Worm (Caenorhabditis elegans): ENCODE measurements around the gene gpx-6.

The gpx-6 gene

ce11 chrIV:8252856-8253255 is 30.9 kb downstream of the gpx-6 start:
- peak; percentile 98 for TF ChIP-seq flt-1 (GFP tag; IDR thresholded peaks at IDR 0.05)
- peak; percentile 96 for TF ChIP-seq T22C8.4 (GFP tag; IDR thresholded peaks at IDR 0.05)
- TF ChIP-seq tab-1 (GFP tag; IDR thresholded peaks at IDR 0.05), result peak; percentile 98
- TF ChIP-seq ztf-23 (GFP tag; IDR thresholded peaks at IDR 0.05), result peak; percentile 95
- peak; percentile 96 for TF ChIP-seq ref-1 (GFP tag; conservative IDR thresholded peaks at IDR 0.05)
- peak; percentile 96 for TF ChIP-seq cog-1 (tag; optimal IDR thresholded peaks at IDR 0.05)
- TF ChIP-seq ztf-29 (GFP tag; IDR thresholded peaks at IDR 0.05), result peak; percentile 94
- TF ChIP-seq med-1 (GFP tag; optimal IDR thresholded peaks at IDR 0.05; ENCODE audit: insufficient read depth), result peak; percentile 76
- peak; percentile 90 for TF ChIP-seq klf-2 (GFP tag; conservative IDR thresholded peaks at IDR 0.05)

ce11 chrIV:8254193-8254592 is 32.2 kb downstream of the gpx-6 start:
- TF ChIP-seq med-1 (GFP tag; optimal IDR thresholded peaks at IDR 0.05; ENCODE audit: insufficient read depth), result no peak
- no peak for TF ChIP-seq flt-1 (GFP tag; IDR thresholded peaks at IDR 0.05)
- no peak for TF ChIP-seq cog-1 (tag; optimal IDR thresholded peaks at IDR 0.05)
- no peak for TF ChIP-seq T22C8.4 (GFP tag; IDR thresholded peaks at IDR 0.05)
- TF ChIP-seq ztf-23 (GFP tag; IDR thresholded peaks at IDR 0.05), result no peak

- TF ChIP-seq flt-1 (GFP tag; IDR thresholded peaks at IDR 0.05), result no peak
- no peak for TF ChIP-seq cog-1 (tag; optimal IDR thresholded peaks at IDR 0.05)
- TF ChIP-seq med-1 (GFP tag; optimal IDR thresholded peaks at IDR 0.05; ENCODE audit: insufficient read depth), result no peak
- TF ChIP-seq ztf-23 (GFP tag; IDR thresholded peaks at IDR 0.05), result no peak
- no peak for TF ChIP-seq ref-1 (GFP tag; conservative IDR thresholded peaks at IDR 0.05)
- no peak for TF ChIP-seq klf-2 (GFP tag; conservative IDR thresholded peaks at IDR 0.05)
- no peak for TF ChIP-seq ztf-29 (GFP tag; IDR thresholded peaks at IDR 0.05)
- no peak for TF ChIP-seq tab-1 (GFP tag; IDR thresholded peaks at IDR 0.05)
- TF ChIP-seq T22C8.4 (GFP tag; IDR thresholded peaks at IDR 0.05), result no peak
Observed at ce11 chrIV:8255221-8255620, 33.2 kb downstream of the gpx-6 start.

- TF ChIP-seq med-1 (GFP tag; optimal IDR thresholded peaks at IDR 0.05; ENCODE audit: insufficient read depth), result no peak
- no peak for TF ChIP-seq ztf-23 (GFP tag; IDR thresholded peaks at IDR 0.05)
- TF ChIP-seq T22C8.4 (GFP tag; IDR thresholded peaks at IDR 0.05), result no peak
- no peak for TF ChIP-seq ref-1 (GFP tag; conservative IDR thresholded peaks at IDR 0.05)
- no peak for TF ChIP-seq flt-1 (GFP tag; IDR thresholded peaks at IDR 0.05)
- TF ChIP-seq tab-1 (GFP tag; IDR thresholded peaks at IDR 0.05), result no peak
- TF ChIP-seq ztf-29 (GFP tag; IDR thresholded peaks at IDR 0.05), result no peak
- no peak for TF ChIP-seq klf-2 (GFP tag; conservative IDR thresholded peaks at IDR 0.05)
- TF ChIP-seq cog-1 (tag; optimal IDR thresholded peaks at IDR 0.05), result no peak
Observed at ce11 chrIV:8259904-8260303, 37.9 kb downstream of the gpx-6 start, which contains the start of gene K07H8.7. Gene K07H8.7 (minus strand): TSS chrIV:8260004.

DNA sequence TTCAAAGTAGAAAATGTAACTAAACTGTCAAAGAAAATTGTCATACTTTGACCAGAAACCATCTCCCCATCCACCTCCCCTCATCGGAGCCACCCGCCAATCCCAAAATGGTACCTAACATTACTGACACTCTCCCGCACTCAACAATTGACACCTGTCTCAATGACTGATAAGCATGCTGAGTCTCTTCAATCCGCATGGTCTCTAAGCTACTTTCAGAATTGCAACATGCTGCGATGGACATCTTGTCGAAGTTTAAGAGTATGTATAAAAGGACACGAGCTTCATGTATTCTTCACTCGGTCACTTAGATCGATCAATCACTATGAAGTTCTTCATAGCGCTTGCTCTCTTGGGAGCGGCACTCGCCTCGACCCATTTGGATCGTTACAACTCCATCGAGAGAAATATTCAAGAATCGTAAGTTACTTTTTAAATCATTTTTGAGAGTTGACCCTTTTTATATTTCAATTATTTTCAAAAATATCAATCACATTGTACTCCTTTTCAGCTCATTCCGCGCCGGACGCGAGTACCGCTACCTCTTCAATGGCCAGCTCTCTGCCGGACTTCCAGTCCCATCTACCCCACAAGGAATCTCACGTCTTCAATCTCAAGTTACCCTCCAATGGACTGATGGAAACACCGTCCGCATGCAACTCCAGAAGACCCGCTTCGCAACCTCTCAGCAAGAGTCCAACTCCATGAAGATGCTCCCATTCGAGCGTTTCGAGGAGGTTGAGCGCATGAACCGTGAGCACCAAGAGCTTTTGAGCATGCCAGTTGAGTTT is 39.0 kb downstream of the gpx-6 start, which contains the start of gene vit-6:
Gene vit-6, plus strand, starts transcription at position 310 of the 791 bp plus-strand sequence.
- TF ChIP-seq med-1 (GFP tag; optimal IDR thresholded peaks at IDR 0.05; ENCODE audit: insufficient read depth) (no peak), klf-2 (GFP tag; conservative IDR thresholded peaks at IDR 0.05) (no peak), T22C8.4 (GFP tag; IDR thresholded peaks at IDR 0.05) (no peak), ztf-23 (GFP tag; IDR thresholded peaks at IDR 0.05) (no peak), flt-1 (GFP tag; IDR thresholded peaks at IDR 0.05) (no peak), ztf-29 (GFP tag; IDR thresholded peaks at IDR 0.05) (no peak), tab-1 (GFP tag; IDR thresholded peaks at IDR 0.05) (no peak), ref-1 (GFP tag; conservative IDR thresholded peaks at IDR 0.05) (no peak), cog-1 (tag; optimal IDR thresholded peaks at IDR 0.05) (no peak)

DNA sequence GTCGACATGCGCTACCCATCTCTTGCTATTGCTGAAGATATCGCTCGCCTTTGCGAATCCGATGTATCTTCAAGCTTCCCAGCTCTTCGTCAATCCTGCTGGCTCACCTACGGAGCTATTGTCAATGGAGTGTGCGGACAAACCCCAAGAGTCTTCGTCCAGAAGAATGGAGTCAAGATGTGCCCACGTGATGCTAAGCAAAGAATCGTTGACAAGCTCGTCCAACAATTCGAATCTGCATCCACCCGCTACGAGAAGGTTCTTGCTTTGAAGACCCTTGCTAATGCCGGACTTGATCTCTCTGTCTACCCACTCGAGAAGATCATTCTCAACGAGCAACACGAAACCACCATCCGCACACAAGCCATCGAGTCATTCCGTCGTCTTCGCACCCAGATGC is 40.7 kb downstream of the gpx-6 start:
- TF ChIP-seq T22C8.4 (GFP tag; IDR thresholded peaks at IDR 0.05) (no peak), ztf-23 (GFP tag; IDR thresholded peaks at IDR 0.05) (no peak), med-1 (GFP tag; optimal IDR thresholded peaks at IDR 0.05; ENCODE audit: insufficient read depth) (no peak), cog-1 (tag; optimal IDR thresholded peaks at IDR 0.05) (no peak), klf-2 (GFP tag; conservative IDR thresholded peaks at IDR 0.05) (no peak), ztf-29 (GFP tag; IDR thresholded peaks at IDR 0.05) (no peak), flt-1 (GFP tag; IDR thresholded peaks at IDR 0.05) (no peak), ref-1 (GFP tag; conservative IDR thresholded peaks at IDR 0.05) (no peak), tab-1 (GFP tag; IDR thresholded peaks at IDR 0.05) (no peak)

ce11 chrIV:8266024-8266949 is 44.3 kb downstream of the gpx-6 start:
- TF ChIP-seq klf-2 (GFP tag; conservative IDR thresholded peaks at IDR 0.05), result no peak
- no peak for TF ChIP-seq ztf-29 (GFP tag; IDR thresholded peaks at IDR 0.05)
- no peak for TF ChIP-seq med-1 (GFP tag; optimal IDR thresholded peaks at IDR 0.05; ENCODE audit: insufficient read depth)
- TF ChIP-seq T22C8.4 (GFP tag; IDR thresholded peaks at IDR 0.05), result no peak
- no peak for TF ChIP-seq flt-1 (GFP tag; IDR thresholded peaks at IDR 0.05)
- no peak for TF ChIP-seq ztf-23 (GFP tag; IDR thresholded peaks at IDR 0.05)
- TF ChIP-seq cog-1 (tag; optimal IDR thresholded peaks at IDR 0.05), result no peak
- TF ChIP-seq ref-1 (GFP tag; conservative IDR thresholded peaks at IDR 0.05), result no peak
- TF ChIP-seq tab-1 (GFP tag; IDR thresholded peaks at IDR 0.05), result no peak

ce11 chrIV:8268024-8268423 is 46.0 kb downstream of the gpx-6 start, which contains the start of the genes K07H8.5 and K07H8.8:
Gene K07H8.5 (plus strand): TSS chrIV:8268324.
Gene K07H8.8 (minus strand): TSS chrIV:8268412.
- TF ChIP-seq ref-1 (GFP tag; conservative IDR thresholded peaks at IDR 0.05) (no peak), ztf-23 (GFP tag; IDR thresholded peaks at IDR 0.05) (no peak), klf-2 (GFP tag; conservative IDR thresholded peaks at IDR 0.05) (no peak), ztf-29 (GFP tag; IDR thresholded peaks at IDR 0.05) (no peak), T22C8.4 (GFP tag; IDR thresholded peaks at IDR 0.05) (no peak), cog-1 (tag; optimal IDR thresholded peaks at IDR 0.05) (no peak), tab-1 (GFP tag; IDR thresholded peaks at IDR 0.05) (no peak), med-1 (GFP tag; optimal IDR thresholded peaks at IDR 0.05; ENCODE audit: insufficient read depth) (no peak), flt-1 (GFP tag; IDR thresholded peaks at IDR 0.05) (no peak)

All from whole organism, midembryonic.